Fruit fly (Drosophila melanogaster) whole organism: ENCODE data around the gene eIF4G2.

Experiments used
- CG8478 ChIP-seq: fragments of >200 bp; optimal IDR thresholded peaks from 2 replicates; lab custom pipeline; 2018; ENCODE audit warnings: inconsistent platforms
- psq ChIP-seq: fragments of >200 bp; optimal IDR thresholded peaks from 2 replicates; lab custom pipeline; 2017

- TF ChIP-seq psq (lab: Kevin White, UChicago) (no peak), CG8478 (lab: Kevin White, UChicago) (no peak)
Observed at dm6 chr3R:23783403-23783757, 35.7 kb downstream of the eIF4G2 start.
